Fruit fly (Drosophila melanogaster) whole organism, wandering third instar larva: ENCODE data around the gene CG8003.
A peak's percentile ranks its signal among the peaks of the same experiment; 100 is the strongest.

Source experiments
- Abd-B ChIP-seq: fragments of >200 bp; optimal IDR thresholded peaks from 2 replicates; lab custom pipeline; 2017; ENCODE audit warnings: missing biosample characterization, missing genetic modification characterization
- CG32264 ChIP-seq: fragments of 200-800 bp; sonication (Bioruptor generic); optimal IDR thresholded peaks from 2 replicates; lab custom pipeline; 2016; ENCODE audit warnings: missing biosample characterization, missing genetic modification characterization
- CG9705 ChIP-seq: fragments of 200-800 bp; sonication (Bioruptor generic); optimal IDR thresholded peaks from 2 replicates; lab custom pipeline; 2018; ENCODE audit warnings: missing biosample characterization, mild to moderate bottlenecking, missing genetic modification characterization
- CrebA ChIP-seq: fragments of 200-800 bp; sonication (Bioruptor generic); optimal IDR thresholded peaks from 2 replicates; lab custom pipeline; 2016; ENCODE audit warnings: missing biosample characterization, mild to moderate bottlenecking, missing genetic modification characterization, borderline replicate concordance
- Dfd ChIP-seq: fragments of >200 bp; optimal IDR thresholded peaks from 2 replicates; lab custom pipeline; 2017; ENCODE audit warnings: missing biosample characterization, missing genetic modification characterization
- Dif ChIP-seq: fragments of 200-275, 200-300 bp; sonication (Bioruptor generic); optimal IDR thresholded peaks from 2 replicates; lab custom pipeline; 2018; ENCODE audit warnings: missing biosample characterization, missing genetic modification characterization; ENCODE audit not compliant: partially characterized antibody
- GATAd ChIP-seq: sonication (Bioruptor generic); optimal IDR thresholded peaks from 2 replicates; lab custom pipeline; 2016; ENCODE audit warnings: missing biosample characterization, missing genetic modification characterization
- HLH106 ChIP-seq: fragments of 200-800 bp; optimal IDR thresholded peaks from 3 replicates; lab custom pipeline; 2019; ENCODE audit warnings: missing biosample characterization, mild to moderate bottlenecking, missing genetic modification characterization, moderate library complexity
- Hnf4 ChIP-seq: fragments of 200-800 bp; sonication (Bioruptor generic); optimal IDR thresholded peaks from 2 replicates; lab custom pipeline; 2016; ENCODE audit warnings: missing biosample characterization, mild to moderate bottlenecking, missing genetic modification characterization
- Hr78 ChIP-seq: fragments of >200 bp; optimal IDR thresholded peaks from 2 replicates; lab custom pipeline; 2017; ENCODE audit warnings: missing biosample characterization, missing genetic modification characterization
- Hr83 ChIP-seq: fragments of 200-300 bp; sonication (Bioruptor generic); optimal IDR thresholded peaks from 2 replicates; lab custom pipeline; 2016; ENCODE audit warnings: missing biosample characterization, mild to moderate bottlenecking, missing genetic modification characterization, moderate library complexity; ENCODE audit not compliant: poor library complexity, severe bottlenecking
- Jra ChIP-seq: sonication (Bioruptor generic); optimal IDR thresholded peaks from 2 replicates; lab custom pipeline; 2016; ENCODE audit warnings: missing biosample characterization, missing genetic modification characterization
- Mio ChIP-seq: sonication (Bioruptor generic); optimal IDR thresholded peaks from 2 replicates; lab custom pipeline; 2016; ENCODE audit warnings: missing biosample characterization, missing genetic modification characterization
- Myc ChIP-seq: fragments of >200 bp; optimal IDR thresholded peaks from 2 replicates; lab custom pipeline; 2017
- N ChIP-seq: fragments of >200 bp; optimal IDR thresholded peaks from 2 replicates; lab custom pipeline; 2018; ENCODE audit warnings: missing biosample characterization, missing external identifiers, missing genetic modification characterization
- OdsH ChIP-seq: fragments of 200-800 bp; sonication (Bioruptor generic); optimal IDR thresholded peaks from 2 replicates; lab custom pipeline; 2016; ENCODE audit warnings: missing biosample characterization, mild to moderate bottlenecking, missing genetic modification characterization
- Rel ChIP-seq, 2 experiments: fragments of 200-800 bp; sonication (Bioruptor generic) in 1 of 2; optimal IDR thresholded peaks; 2 replicates in 1 of 2; 3 replicates in 1 of 2; lab custom pipeline; 2016 to 2019; ENCODE audit warnings: mild to moderate bottlenecking in 2 of 2, missing biosample characterization in 2 of 2, missing genetic modification characterization in 2 of 2, moderate library complexity in 1 of 2
- Sp1 ChIP-seq: fragments of 200-800 bp; sonication (Bioruptor generic); optimal IDR thresholded peaks from 3 replicates; lab custom pipeline; 2019; ENCODE audit warnings: missing biosample characterization, mild to moderate bottlenecking, missing genetic modification characterization, moderate library complexity
- Vsx2 ChIP-seq: fragments of 200-300, 225-300 bp; sonication (Bioruptor generic); optimal IDR thresholded peaks from 2 replicates; lab custom pipeline; 2018; ENCODE audit warnings: missing biosample characterization, missing genetic modification characterization; ENCODE audit not compliant: partially characterized antibody
- br ChIP-seq: fragments of 200-800 bp; sonication (Bioruptor generic); optimal IDR thresholded peaks from 2 replicates; lab custom pipeline; 2016; ENCODE audit warnings: missing biosample characterization, missing genetic modification characterization
- brk ChIP-seq: fragments of 200-800 bp; sonication (Bioruptor generic); optimal IDR thresholded peaks from 2 replicates; lab custom pipeline; 2016; ENCODE audit warnings: missing biosample characterization, mild to moderate bottlenecking, missing genetic modification characterization
- dl ChIP-seq, 2 experiments: fragments of 175-275, 200-275 bp in 1 of 2; fragments of 200-275 bp in 1 of 2; sonication (Bioruptor generic); optimal IDR thresholded peaks; lab custom pipeline; 2018; ENCODE audit warnings: mild to moderate bottlenecking in 2 of 2, missing biosample characterization in 2 of 2, missing genetic modification characterization in 2 of 2, moderate library complexity in 2 of 2; ENCODE audit not compliant: partially characterized antibody in 2 of 2, insufficient read depth in 1 of 2
- dmrt93B ChIP-seq: fragments of 200-800 bp; sonication (Bioruptor generic); optimal IDR thresholded peaks from 2 replicates; lab custom pipeline; 2018; ENCODE audit warnings: missing biosample characterization, mild to moderate bottlenecking, missing genetic modification characterization
- dsf ChIP-seq: sonication (Bioruptor generic); optimal IDR thresholded peaks from 2 replicates; lab custom pipeline; 2016; ENCODE audit warnings: missing biosample characterization, missing genetic modification characterization, borderline replicate concordance
- ey ChIP-seq: fragments of 200-800 bp; sonication (Bioruptor generic); optimal IDR thresholded peaks from 2 replicates; lab custom pipeline; 2016; ENCODE audit warnings: missing biosample characterization, missing genetic modification characterization
- foxo ChIP-seq, 2 experiments: fragments of 200-800 bp; sonication (Bioruptor generic); optimal IDR thresholded peaks; 2 replicates in 1 of 2; 3 replicates in 1 of 2; lab custom pipeline; 2016 to 2017; ENCODE audit warnings: missing biosample characterization in 2 of 2, missing genetic modification characterization in 2 of 2
- fru ChIP-seq: fragments of 200-800 bp; sonication (Bioruptor generic); optimal IDR thresholded peaks from 3 replicates; lab custom pipeline; 2016; ENCODE audit warnings: missing biosample characterization, mild to moderate bottlenecking, missing genetic modification characterization
- h ChIP-seq: fragments of 200-800 bp; sonication (Bioruptor generic); optimal IDR thresholded peaks from 3 replicates; lab custom pipeline; 2016; ENCODE audit warnings: missing biosample characterization, mild to moderate bottlenecking, missing genetic modification characterization
- jim ChIP-seq: fragments of 175-275, 200-325 bp; sonication (Bioruptor generic); optimal IDR thresholded peaks from 2 replicates; lab custom pipeline; 2016; ENCODE audit warnings: missing biosample characterization, mild to moderate bottlenecking, missing genetic modification characterization
- lola ChIP-seq: fragments of >200 bp; optimal IDR thresholded peaks from 2 replicates; lab custom pipeline; 2017; ENCODE audit warnings: missing biosample characterization, missing genetic modification characterization
- pan ChIP-seq: fragments of >200 bp; optimal IDR thresholded peaks from 2 replicates; lab custom pipeline; 2017
- psq ChIP-seq: fragments of 200-800 bp; sonication (Bioruptor generic); optimal IDR thresholded peaks from 3 replicates; lab custom pipeline; 2017; ENCODE audit warnings: missing biosample characterization, mild to moderate bottlenecking, missing genetic modification characterization, moderate library complexity
- rgr ChIP-seq: fragments of 200-800 bp; sonication (Bioruptor generic); optimal IDR thresholded peaks from 3 replicates; lab custom pipeline; 2016; ENCODE audit warnings: missing biosample characterization, mild to moderate bottlenecking, missing genetic modification characterization
- sage ChIP-seq: fragments of 200-800 bp; sonication (Bioruptor generic); optimal IDR thresholded peaks from 2 replicates; lab custom pipeline; 2016; ENCODE audit warnings: missing biosample characterization, mild to moderate bottlenecking, missing genetic modification characterization
- sv ChIP-seq: fragments of 200-800 bp; sonication (Bioruptor generic); optimal IDR thresholded peaks from 3 replicates; lab custom pipeline; 2016; ENCODE audit warnings: missing biosample characterization, missing genetic modification characterization
- tai ChIP-seq: sonication (Bioruptor generic); optimal IDR thresholded peaks from 2 replicates; lab custom pipeline; 2016; ENCODE audit warnings: missing biosample characterization, missing genetic modification characterization
- usp ChIP-seq: fragments of >200 bp; optimal IDR thresholded peaks from 2 replicates; lab custom pipeline; 2017; ENCODE audit warnings: missing biosample characterization, missing genetic modification characterization
- woc ChIP-seq: sonication (Bioruptor generic); optimal IDR thresholded peaks from 2 replicates; lab custom pipeline; 2016; ENCODE audit warnings: missing biosample characterization, mild to moderate bottlenecking, missing genetic modification characterization

CG8003 gene

DNA sequence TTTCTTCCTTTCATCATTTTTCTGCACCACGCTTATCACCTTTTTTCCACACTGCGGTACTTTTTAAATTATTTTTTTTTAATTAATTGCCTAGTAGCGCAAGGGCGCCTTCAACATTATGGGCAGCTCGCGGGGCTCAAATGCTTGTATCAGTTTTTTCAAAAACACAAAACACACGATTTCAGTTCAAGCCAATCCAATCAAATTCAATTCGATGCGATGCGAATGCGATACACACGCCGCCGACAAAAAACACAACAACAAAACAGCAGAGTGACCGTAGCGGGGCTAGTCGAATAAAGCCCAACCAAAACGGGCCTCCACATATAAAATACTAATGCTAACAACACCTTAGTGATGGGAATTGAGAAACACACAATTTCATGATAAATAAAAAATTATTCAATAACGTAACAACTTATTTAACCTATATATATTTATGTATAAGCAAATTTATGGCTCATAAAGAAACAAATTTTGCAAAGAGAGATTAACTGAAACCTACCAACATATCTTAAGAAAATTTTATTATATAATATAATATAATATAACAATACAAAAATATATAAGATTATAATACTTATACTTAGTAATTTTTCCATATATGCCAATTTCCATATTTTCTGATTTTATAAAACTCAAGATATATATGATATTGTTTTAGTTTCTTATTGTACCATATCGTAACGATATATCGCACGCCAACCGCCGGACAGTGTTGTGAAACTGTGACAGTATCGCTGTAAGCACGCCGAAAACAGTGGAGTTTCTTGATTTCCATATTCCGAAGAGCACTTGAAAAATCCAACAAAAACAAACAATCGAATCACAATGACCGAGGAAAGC is at the start of gene CG8003, which contains the start of gene CG32066:
CG8003 (plus strand) TSS at position 732 of the 846 bp plus-strand sequence.
CG32066 (minus strand) TSS at position 270 of the 846 bp plus-strand sequence.
- peak; percentile 64 for TF ChIP-seq HLH106 (tag; lab: Kevin White, UChicago)
- no peak for TF ChIP-seq OdsH (GFP tag; lab: Kevin White, UChicago)
- peak; percentile 54 for TF ChIP-seq tai
- no peak for TF ChIP-seq pan
- no peak for TF ChIP-seq dmrt93B (GFP tag; lab: Kevin White, UChicago)
- no peak for TF ChIP-seq lola
- no peak for TF ChIP-seq Abd-B (GFP tag; lab: Kevin White, UChicago)
- peak; percentile 20 for TF ChIP-seq sage (GFP tag; lab: Kevin White, UChicago)
- no peak for TF ChIP-seq Dif
- peak; percentile 40 for TF ChIP-seq h (GFP tag; lab: Kevin White, UChicago)
- peak; percentile 61 for TF ChIP-seq br (GFP tag; lab: Kevin White, UChicago)
- no peak for TF ChIP-seq Vsx2
- TF ChIP-seq sv: no peak
- TF ChIP-seq Jra (GFP tag; lab: Kevin White, UChicago): no peak
- peak in 1 of 2 experiments; percentile 24 for TF ChIP-seq foxo (GFP tag; optimal IDR thresholded peaks at IDR 0.05; lab: Kevin White, UChicago)
- no peak for TF ChIP-seq dl (GFP tag; optimal IDR thresholded peaks at IDR 0.05; lab: Kevin White, UChicago; ENCODE audit: insufficient read depth in 1 of 2, partially characterized antibody in 2 of 2)
- TF ChIP-seq CG9705 (GFP tag; lab: Kevin White, UChicago): no peak
- no peak for TF ChIP-seq dsf
- TF ChIP-seq Myc (lab: Kevin White, UChicago): peak; percentile 5
- TF ChIP-seq N (GFP tag; lab: Kevin White, UChicago): no peak
- TF ChIP-seq Rel (GFP tag; optimal IDR thresholded peaks at IDR 0.05; lab: Kevin White, UChicago): no peak
- peak; percentile 47 for TF ChIP-seq Rel (tag; optimal IDR thresholded peaks at IDR 0.05; lab: Kevin White, UChicago)
- TF ChIP-seq CrebA (GFP tag; lab: Kevin White, UChicago): no peak
- no peak for TF ChIP-seq CG32264
- no peak for TF ChIP-seq usp
- peak; percentile 37 for TF ChIP-seq Sp1 (GFP tag; lab: Kevin White, UChicago)
- TF ChIP-seq ey: no peak
- TF ChIP-seq Hnf4 (GFP tag; lab: Kevin White, UChicago): peak; percentile 35
- peak; percentile 30 for TF ChIP-seq rgr (GFP tag; lab: Kevin White, UChicago)
- peak; percentile 19 for TF ChIP-seq Mio (GFP tag; lab: Kevin White, UChicago)
- no peak for TF ChIP-seq GATAd (GFP tag; lab: Kevin White, UChicago)
- TF ChIP-seq psq (GFP tag; lab: Kevin White, UChicago): no peak
- TF ChIP-seq jim (GFP tag; lab: Kevin White, UChicago): no peak
- TF ChIP-seq Hr78: no peak
- peak; percentile 32 for TF ChIP-seq brk (GFP tag; lab: Kevin White, UChicago)
- no peak for TF ChIP-seq Dfd (GFP tag; lab: Kevin White, UChicago)
- peak; percentile 68 for TF ChIP-seq woc
- peak; percentile 33 for TF ChIP-seq Hr83 (GFP tag; lab: Kevin White, UChicago)
- peak; percentile 9 for TF ChIP-seq fru (GFP tag; lab: Kevin White, UChicago)

DNA sequence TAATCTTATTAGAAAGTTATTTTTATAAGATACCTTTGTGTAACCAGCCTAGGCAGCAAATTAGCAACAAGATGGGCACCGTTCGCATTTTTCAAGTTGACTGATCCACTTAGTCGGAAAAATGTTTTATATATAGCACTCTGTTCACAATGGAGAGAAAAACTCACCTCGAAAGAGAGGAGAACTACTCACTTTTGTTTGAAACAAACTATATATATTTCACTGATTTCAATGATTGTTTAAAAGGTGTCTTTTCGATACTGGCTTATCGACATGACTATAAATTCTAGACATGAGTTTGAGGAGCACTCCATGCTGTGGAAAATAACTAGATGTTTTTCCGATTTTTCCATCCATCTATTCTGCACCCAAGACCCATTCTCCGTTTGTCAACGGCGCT is 37.8 kb upstream of the CG8003 start, which contains the start of gene CG42521:
CG42521 (minus strand) TSS at position 101 of the 400 bp plus-strand sequence.
- TF ChIP-seq dsf (no peak), foxo (GFP tag; optimal IDR thresholded peaks at IDR 0.05; lab: Kevin White, UChicago) (no peak), OdsH (GFP tag; lab: Kevin White, UChicago) (no peak), N (GFP tag; lab: Kevin White, UChicago) (no peak), ey (no peak), Abd-B (GFP tag; lab: Kevin White, UChicago) (no peak), Mio (GFP tag; lab: Kevin White, UChicago) (no peak), HLH106 (tag; lab: Kevin White, UChicago) (no peak), br (GFP tag; lab: Kevin White, UChicago) (no peak), sv (no peak), psq (GFP tag; lab: Kevin White, UChicago) (no peak), Hnf4 (GFP tag; lab: Kevin White, UChicago) (no peak), CG9705 (GFP tag; lab: Kevin White, UChicago) (no peak), brk (GFP tag; lab: Kevin White, UChicago) (no peak), GATAd (GFP tag; lab: Kevin White, UChicago) (no peak)
